Worm (Caenorhabditis elegans): Measurements from ENCODE around the gene pitr-5.

DNA sequence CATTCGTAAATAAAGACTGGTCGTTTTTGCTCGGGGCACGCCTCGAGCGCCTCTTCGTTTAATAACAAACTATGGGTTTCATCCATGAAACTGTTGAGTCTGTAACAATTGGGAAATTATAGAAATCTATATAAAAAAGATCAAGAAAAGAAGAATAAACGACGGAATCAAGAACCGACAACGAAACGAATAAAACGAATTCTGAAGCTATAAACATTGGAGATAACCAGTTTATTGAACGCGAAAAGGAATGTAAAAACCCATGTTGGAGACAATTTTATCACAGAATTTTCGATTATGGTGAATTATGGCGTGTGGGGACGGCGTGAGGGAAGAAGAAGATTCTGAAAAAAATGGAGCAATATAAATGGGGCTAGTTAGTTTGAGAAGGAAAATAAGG, 30.2 kb downstream of the pitr-5 start, which contains the start of gene soap-1:
- no peak for TF ChIP-seq egl-27 (tag; optimal IDR thresholded peaks at IDR 0.05)
- no peak for TF ChIP-seq pag-3 (tag; optimal IDR thresholded peaks at IDR 0.05; ENCODE audit: borderline replicate concordance, insufficient read depth)
- no peak for TF ChIP-seq ces-1 (GFP tag; optimal IDR thresholded peaks at IDR 0.05)
- no peak for TF ChIP-seq elt-2 (tag; optimal IDR thresholded peaks at IDR 0.05)
- no peak for TF ChIP-seq C04F5.9 (tag; optimal IDR thresholded peaks at IDR 0.05)

All from whole organism, L1 larva.